Fruit fly (Drosophila melanogaster) whole organism, embryonic: ENCODE data around the gene CG13690.

Experiments
- B-H1 ChIP-seq: fragments of 200-800 bp; sonication (Bioruptor generic); IDR thresholded peaks from 3 replicates; pipeline ENCODE4 v1.3.6; 2022; ENCODE audit warnings: missing biosample characterization, missing genetic modification characterization
- Bgb ChIP-seq: fragments of 200-800 bp; sonication (Bioruptor generic); IDR thresholded peaks from 2 replicates; pipeline ENCODE4 v1.3.6; 2022; ENCODE audit warnings: missing biosample characterization, missing genetic modification characterization; ENCODE audit not compliant: partially characterized antibody
- CG10209 ChIP-seq: fragments of 200-800 bp; sonication (Bioruptor generic); optimal IDR thresholded peaks from 3 replicates; lab custom pipeline; 2017; ENCODE audit warnings: missing biosample characterization, mild to moderate bottlenecking, missing genetic modification characterization, missing genetic modification reagents
- CG10366 ChIP-seq: fragments of 200-800 bp; sonication (Bioruptor generic); IDR thresholded peaks from 2 replicates; pipeline ENCODE4 v1.3.6; 2022; ENCODE audit warnings: missing biosample characterization, missing genetic modification characterization
- CG10654 ChIP-seq: fragments of 200-800 bp; sonication (Bioruptor generic); optimal IDR thresholded peaks from 2 replicates; lab custom pipeline; 2016; ENCODE audit warnings: missing biosample characterization, missing genetic modification characterization
- CG13775 ChIP-seq: fragments of 200-800 bp; sonication (Bioruptor generic); optimal IDR thresholded peaks from 3 replicates; lab custom pipeline; 2017; ENCODE audit warnings: missing biosample characterization, mild to moderate bottlenecking, missing genetic modification characterization
- CG13894 ChIP-seq: fragments of 200-800 bp; sonication (Bioruptor generic); optimal IDR thresholded peaks from 3 replicates; lab custom pipeline; 2018; ENCODE audit warnings: missing biosample characterization, mild to moderate bottlenecking, missing genetic modification characterization, moderate library complexity
- CG14050 ChIP-seq: fragments of 200-800 bp; sonication (Bioruptor generic); IDR thresholded peaks from 3 replicates; pipeline ENCODE4 v1.3.6; 2022; ENCODE audit warnings: missing biosample characterization, missing genetic modification characterization
- CG16815 ChIP-seq: fragments of 200-800 bp; sonication (Bioruptor generic); optimal IDR thresholded peaks from 3 replicates; lab custom pipeline; 2017; ENCODE audit warnings: missing biosample characterization, mild to moderate bottlenecking, missing genetic modification characterization
- CG17359 ChIP-seq: fragments of 200-800 bp; sonication (Bioruptor generic); optimal IDR thresholded peaks from 3 replicates; lab custom pipeline; 2018; ENCODE audit warnings: missing biosample characterization, mild to moderate bottlenecking, missing genetic modification characterization, moderate library complexity
- CG2875 ChIP-seq: fragments of 200-800 bp; sonication (Bioruptor generic); optimal IDR thresholded peaks from 2 replicates; lab custom pipeline; 2017; ENCODE audit warnings: missing biosample characterization, mild to moderate bottlenecking, missing genetic modification characterization, missing genetic modification reagents
- CG31441 ChIP-seq: fragments of 200-800 bp; sonication (Bioruptor generic); IDR thresholded peaks from 2 replicates; pipeline ENCODE4 v1.3.6; 2022; ENCODE audit warnings: missing biosample characterization, missing genetic modification characterization
- CG32772 ChIP-seq: fragments of 200-800 bp; sonication (Bioruptor generic); IDR thresholded peaks from 2 replicates; pipeline ENCODE4 v1.3.6; 2022; ENCODE audit warnings: missing biosample characterization, missing genetic modification characterization
- CG4360 ChIP-seq: fragments of 200-800 bp; sonication (Bioruptor generic); IDR thresholded peaks from 2 replicates; pipeline ENCODE4 v1.3.6; 2022; ENCODE audit warnings: missing biosample characterization, missing genetic modification characterization
- CG4404 ChIP-seq: fragments of 200-800 bp; sonication (Bioruptor generic); IDR thresholded peaks from 2 replicates; pipeline ENCODE4 v1.3.6; 2022; ENCODE audit warnings: missing biosample characterization, missing genetic modification characterization
- CG6654 ChIP-seq: fragments of 200-800 bp; sonication (Bioruptor generic); optimal IDR thresholded peaks from 2 replicates; lab custom pipeline; 2017; ENCODE audit warnings: missing biosample characterization, mild to moderate bottlenecking, missing genetic modification characterization
- CG6689 ChIP-seq: fragments of 200-800 bp; sonication (Bioruptor generic); IDR thresholded peaks from 2 replicates; pipeline ENCODE4 v1.3.6; 2022; ENCODE audit warnings: missing biosample characterization, missing genetic modification characterization
- CG8765 ChIP-seq: fragments of 200-800 bp; sonication (Bioruptor generic); IDR thresholded peaks from 2 replicates; pipeline ENCODE4 v1.3.6; 2022; ENCODE audit warnings: missing biosample characterization, missing genetic modification characterization
- CG9437 ChIP-seq: fragments of 200-800 bp; sonication (Bioruptor generic); optimal IDR thresholded peaks from 2 replicates; lab custom pipeline; 2018; ENCODE audit warnings: missing biosample characterization, mild to moderate bottlenecking, missing genetic modification characterization
- Dad ChIP-seq: fragments of 200-800 bp; sonication (Bioruptor generic); optimal IDR thresholded peaks from 3 replicates; lab custom pipeline; 2016; ENCODE audit warnings: missing biosample characterization, missing genetic modification characterization
- Dbx ChIP-seq: fragments of 200-800 bp; sonication (Bioruptor generic); IDR thresholded peaks from 3 replicates; pipeline ENCODE4 v1.3.6; 2022; ENCODE audit warnings: missing biosample characterization, missing genetic modification characterization
- Drgx ChIP-seq: fragments of 200-800 bp; sonication (Bioruptor generic); IDR thresholded peaks from 2 replicates; pipeline ENCODE4 v1.3.6; 2022; ENCODE audit warnings: missing biosample characterization, missing genetic modification characterization
- Fer3 ChIP-seq: fragments of 200-800 bp; sonication (Bioruptor generic); optimal IDR thresholded peaks from 2 replicates; lab custom pipeline; 2018; ENCODE audit warnings: missing biosample characterization, mild to moderate bottlenecking, missing genetic modification characterization, moderate library complexity
- HLHmδ ChIP-seq: fragments of 200-800 bp; sonication (Bioruptor generic); optimal IDR thresholded peaks from 2 replicates; lab custom pipeline; 2018; ENCODE audit warnings: missing biosample characterization, mild to moderate bottlenecking, missing genetic modification characterization, moderate library complexity
- Hand ChIP-seq: fragments of 200-800 bp; sonication (Bioruptor generic); optimal IDR thresholded peaks from 2 replicates; lab custom pipeline; 2017; ENCODE audit warnings: mild to moderate bottlenecking, missing biosample characterization, missing genetic modification reagents, missing genetic modification characterization
- Hr3 ChIP-seq: fragments of 200-800 bp; sonication (Bioruptor generic); optimal IDR thresholded peaks from 3 replicates; lab custom pipeline; 2016; ENCODE audit warnings: missing biosample characterization, missing genetic modification characterization
- Neu2 ChIP-seq: fragments of 200-800 bp; sonication (Bioruptor generic); optimal IDR thresholded peaks from 3 replicates; lab custom pipeline; 2016; ENCODE audit warnings: missing biosample characterization, missing genetic modification characterization, borderline replicate concordance
- Oaz ChIP-seq: fragments of 200-800 bp; sonication (Bioruptor generic); IDR thresholded peaks from 2 replicates; pipeline ENCODE4 v1.3.6; 2022; ENCODE audit warnings: missing biosample characterization, missing genetic modification characterization
- Stat92E ChIP-seq, 3 experiments: fragments of >200 bp in 2 of 3; fragments of 200-800 bp in 1 of 3; sonication (Bioruptor generic) in 1 of 3; optimal IDR thresholded peaks; 2 replicates each; lab custom pipeline; 2017 to 2019; ENCODE audit warnings: missing biosample characterization in 3 of 3, missing genetic modification characterization in 3 of 3, mild to moderate bottlenecking in 1 of 3, moderate library complexity in 1 of 3
- aop ChIP-seq: fragments of 200-800 bp; sonication (Bioruptor generic); IDR thresholded peaks from 2 replicates; pipeline ENCODE4 v1.3.6; 2022; ENCODE audit warnings: missing biosample characterization, missing genetic modification characterization
- ap ChIP-seq: fragments of 200-800 bp; sonication (Bioruptor generic); IDR thresholded peaks from 2 replicates; pipeline ENCODE4 v1.3.6; 2022; ENCODE audit warnings: missing biosample characterization, missing genetic modification characterization
- bigmax ChIP-seq: fragments of 200-800 bp; sonication (Bioruptor generic); optimal IDR thresholded peaks from 2 replicates; lab custom pipeline; 2018; ENCODE audit warnings: missing biosample characterization, mild to moderate bottlenecking, missing genetic modification characterization
- da ChIP-seq: fragments of 200-800 bp; sonication (Bioruptor generic); optimal IDR thresholded peaks from 2 replicates; lab custom pipeline; 2016; ENCODE audit warnings: missing biosample characterization, missing genetic modification characterization
- dmrt99B ChIP-seq: fragments of 200-800 bp; sonication (Bioruptor generic); optimal IDR thresholded peaks from 2 replicates; lab custom pipeline; 2018; ENCODE audit warnings: missing biosample characterization, mild to moderate bottlenecking, missing genetic modification characterization, moderate library complexity
- ems ChIP-seq: fragments of 200-800 bp; sonication (Bioruptor generic); optimal IDR thresholded peaks from 3 replicates; lab custom pipeline; 2016; ENCODE audit warnings: missing biosample characterization, missing genetic modification characterization
- exex ChIP-seq: fragments of 200-800 bp; sonication (Bioruptor generic); optimal IDR thresholded peaks from 4 replicates; lab custom pipeline; 2018; ENCODE audit warnings: missing biosample characterization, mild to moderate bottlenecking, missing genetic modification characterization, moderate library complexity
- hbn ChIP-seq: fragments of 200-800 bp; sonication (Bioruptor generic); IDR thresholded peaks from 2 replicates; pipeline ENCODE4 v1.3.6; 2022; ENCODE audit warnings: missing biosample characterization, missing genetic modification characterization; ENCODE audit not compliant: partially characterized antibody
- klu ChIP-seq: fragments of 200-800 bp; sonication (Bioruptor generic); IDR thresholded peaks from 2 replicates; pipeline ENCODE4 v1.3.6; 2022; ENCODE audit warnings: missing biosample characterization, missing genetic modification characterization
- lab ChIP-seq: fragments of 200-800 bp; sonication (Bioruptor generic); optimal IDR thresholded peaks from 3 replicates; lab custom pipeline; 2017; ENCODE audit warnings: missing biosample characterization, missing genetic modification characterization, mild to moderate bottlenecking, moderate library complexity, missing genetic modification reagents
- lov ChIP-seq, 2 experiments: fragments of 200-800 bp in 1 of 2; fragments of >200 bp in 1 of 2; sonication (Bioruptor generic) in 1 of 2; IDR thresholded peaks in 1 of 2; optimal IDR thresholded peaks in 1 of 2; 2 replicates in 1 of 2; 3 replicates in 1 of 2; pipeline versions ENCODE4 v1.3.6 to Lab custom; 2017 to 2022; ENCODE audit warnings: missing biosample characterization in 1 of 2, missing genetic modification characterization in 1 of 2
- mld ChIP-seq: fragments of 200-800 bp; sonication (Bioruptor generic); IDR thresholded peaks from 3 replicates; pipeline ENCODE4 v1.3.6; 2022; ENCODE audit warnings: missing biosample characterization, missing genetic modification characterization; ENCODE audit not compliant: partially characterized antibody
- nom ChIP-seq: fragments of 200-800 bp; sonication (Bioruptor generic); optimal IDR thresholded peaks from 2 replicates; lab custom pipeline; 2017; ENCODE audit warnings: missing biosample characterization, missing genetic modification characterization, mild to moderate bottlenecking, moderate library complexity, missing genetic modification reagents
- pan ChIP-seq, 4 experiments: fragments of >200 bp in 3 of 4; fragments of 200-800 bp in 1 of 4; sonication (Bioruptor generic) in 1 of 4; optimal IDR thresholded peaks in 3 of 4; IDR thresholded peaks in 1 of 4; 2 replicates each; pipeline versions ENCODE4 v1.3.6 to Lab custom; 2017 to 2022; ENCODE audit warnings: missing biosample characterization in 2 of 4, missing genetic modification characterization in 2 of 4, mixed read lengths in 1 of 4
- sd ChIP-seq: fragments of 200-800 bp; sonication (Bioruptor generic); optimal IDR thresholded peaks from 3 replicates; lab custom pipeline; 2018; ENCODE audit warnings: missing biosample characterization, mild to moderate bottlenecking, missing genetic modification characterization, moderate library complexity
- stwl ChIP-seq: fragments of 200-800 bp; sonication (Bioruptor generic); optimal IDR thresholded peaks from 3 replicates; lab custom pipeline; 2018; ENCODE audit warnings: missing biosample characterization, mild to moderate bottlenecking, missing genetic modification characterization, moderate library complexity
- vvl ChIP-seq: fragments of 200-800 bp; sonication (Bioruptor generic); IDR thresholded peaks from 2 replicates; pipeline ENCODE4 v1.3.6; 2022; ENCODE audit warnings: missing biosample characterization, missing genetic modification characterization
- z ChIP-seq: fragments of 200-800 bp; sonication (Bioruptor generic); IDR thresholded peaks from 3 replicates; pipeline ENCODE4 v1.3.6; 2022; ENCODE audit warnings: missing biosample characterization, missing genetic modification characterization

The CG13690 gene

dm6 chr2L:468745-469358 lies 49.4 kb upstream of the CG13690 start (continued):
- TF ChIP-seq CG32772 (GFP tag; lab: Robert Waterston, UW) (peak; percentile 81), CG13894 (peak; percentile 8), Oaz (GFP tag; lab: Robert Waterston, UW) (peak; percentile 43), CG16815 (GFP tag; lab: Kevin White, UChicago) (peak; percentile 36), ems (GFP tag; lab: Kevin White, UChicago) (peak; percentile 67), CG10209 (peak; percentile 76), Dbx (GFP tag; lab: Robert Waterston, UW) (peak; percentile 64), CG2875 (peak; percentile 76), exex (tag; lab: Kevin White, UChicago) (peak; percentile 74), Drgx (GFP tag; lab: Robert Waterston, UW) (peak; percentile 77), HLHmδ (no peak), Hr3 (GFP tag; lab: Kevin White, UChicago) (peak; percentile 51), Dad (peak; percentile 57), klu (GFP tag; lab: Robert Waterston, UW) (0 out of 2 replicates have a peak, but pooled peaks have one; percentile 39), Hand (peak; percentile 61), B-H1 (peak; percentile 66; the same call in 2 of the 3 replicates), pan (optimal IDR thresholded peaks at IDR 0.05; lab: Kevin White, UChicago) (no peak), pan (GFP tag; optimal IDR thresholded peaks at IDR 0.05 in 1 of 2, IDR thresholded peaks at IDR 0.05 in 1 of 2) (peak in 1 of 2 experiments; percentile 84), z (GFP tag; lab: Robert Waterston, UW) (0 out of 3 replicates have a peak, but pooled peaks have one; percentile 50), CG4360 (GFP tag; lab: Robert Waterston, UW) (0 out of 2 replicates have a peak, but pooled peaks have one; percentile 23), Neu2 (GFP tag; lab: Kevin White, UChicago) (no peak), stwl (tag; lab: Kevin White, UChicago) (no peak), CG17359 (peak; percentile 88), Fer3 (tag; lab: Kevin White, UChicago) (peak; percentile 77), lab (GFP tag; lab: Kevin White, UChicago) (peak; percentile 87), sd (tag; lab: Kevin White, UChicago) (peak; percentile 30), CG13775 (peak; percentile 58), CG10366 (GFP tag; lab: Robert Waterston, UW) (peak; percentile 66), CG10654 (GFP tag; lab: Kevin White, UChicago) (peak; percentile 62), CG6689 (GFP tag; lab: Robert Waterston, UW) (peak; percentile 72), bigmax (GFP tag; lab: Kevin White, UChicago) (no peak), Stat92E (GFP tag; optimal IDR thresholded peaks at IDR 0.05; lab: Kevin White, UChicago) (no peak), Bgb (no peak), CG8765 (peak; percentile 53; the same call in 1 of the 2 replicates), ap (GFP tag; lab: Robert Waterston, UW) (peak; percentile 73), CG31441 (GFP tag; lab: Robert Waterston, UW) (peak; percentile 79), lov (optimal IDR thresholded peaks at IDR 0.05; lab: Kevin White, UChicago) (no peak), lov (GFP tag; IDR thresholded peaks at IDR 0.05; lab: Robert Waterston, UW) (no peak; the same call in 2 of the 3 replicates), mld (no peak), hbn (GFP tag; lab: Robert Waterston, UW) (no peak), nom (peak; percentile 33), aop (GFP tag; lab: Robert Waterston, UW) (peak; percentile 37; the same call in 1 of the 2 replicates), CG9437 (GFP tag; lab: Kevin White, UChicago) (peak; percentile 58), dmrt99B (tag; lab: Kevin White, UChicago) (peak; percentile 86), CG6654 (GFP tag; lab: Kevin White, UChicago) (peak; percentile 37), CG14050 (peak; percentile 76), vvl (GFP tag; lab: Robert Waterston, UW) (peak; percentile 87), da (no peak), CG4404 (GFP tag; lab: Robert Waterston, UW) (no peak)
